Worm (Caenorhabditis elegans) whole organism, L1 larva: ENCODE results near the gene W09D6.1.
"Not testable (repeated sequence)": the region's sequence is repeated elsewhere in the genome, so short reads cannot be mapped to it uniquely, and the experiment has no call there.

Experiments used
- ceh-63 ChIP-seq: fragments of 200-800 bp; sonication (Bioruptor generic); optimal IDR thresholded peaks from 2 replicates; lab custom pipeline; 2018; ENCODE audit warnings: mild to moderate bottlenecking, missing genetic modification characterization, missing compliant biosample characterization
- ceh-82 ChIP-seq, 3 experiments: fragments of 150-350 bp in 1 of 3; sonication (generic microtip) in 2 of 3; optimal IDR thresholded peaks; 2 replicates each; lab custom pipeline; 2014 to 2017; ENCODE audit warnings: missing biosample characterization in 3 of 3, missing genetic modification characterization in 3 of 3
- efl-3 ChIP-seq: fragments of 200-800 bp; sonication (Bioruptor generic); optimal IDR thresholded peaks from 2 replicates; lab custom pipeline; 2018; ENCODE audit warnings: mild to moderate bottlenecking, missing genetic modification characterization, missing compliant biosample characterization
- egl-27 ChIP-seq, 2 experiments: fragments of 150-350 bp in 1 of 2; sonication (generic microtip); optimal IDR thresholded peaks; 3 replicates each; lab custom pipeline; 2017 to 2018; ENCODE audit warnings: missing biosample characterization in 2 of 2, missing genetic modification characterization in 2 of 2, missing genetic modification reagents in 2 of 2
- elt-2 ChIP-seq: sonication (generic microtip); optimal IDR thresholded peaks from 2 replicates; lab custom pipeline; 2016; ENCODE audit warnings: missing genetic modification characterization, mild to moderate bottlenecking, inconsistent platforms, missing compliant biosample characterization, missing genetic modification reagents
- fkh-10 ChIP-seq: sonication (generic microtip); optimal IDR thresholded peaks from 2 replicates; lab custom pipeline; 2017; ENCODE audit warnings: missing biosample characterization, missing genetic modification reagents, missing genetic modification characterization
- jun-1 ChIP-seq: fragments of 150-350 bp; optimal IDR thresholded peaks from 2 replicates; lab custom pipeline; 2014; ENCODE audit warnings: missing biosample characterization, missing genetic modification reagents, missing genetic modification characterization
- nhr-12 ChIP-seq: sonication (generic microtip); optimal IDR thresholded peaks from 2 replicates; lab custom pipeline; 2017; ENCODE audit warnings: missing biosample characterization, missing genetic modification characterization
- nhr-28 ChIP-seq: fragments of 150-350 bp; optimal IDR thresholded peaks from 2 replicates; lab custom pipeline; 2014; ENCODE audit warnings: missing biosample characterization, missing genetic modification characterization
- pqm-1 ChIP-seq: sonication (generic microtip); optimal IDR thresholded peaks from 3 replicates; lab custom pipeline; 2017; ENCODE audit warnings: missing biosample characterization, missing genetic modification characterization
- snpc-4 ChIP-seq: fragments of 150-350 bp; optimal IDR thresholded peaks from 2 replicates; lab custom pipeline; 2014; ENCODE audit warnings: missing biosample characterization, missing genetic modification characterization
- sox-4 ChIP-seq: sonication (generic microtip); optimal IDR thresholded peaks from 2 replicates; lab custom pipeline; 2016; ENCODE audit warnings: missing genetic modification characterization, missing compliant biosample characterization
- zag-1 ChIP-seq: fragments of 150-350 bp; optimal IDR thresholded peaks from 2 replicates; lab custom pipeline; 2014; ENCODE audit warnings: missing biosample characterization, missing genetic modification characterization

- not testable (repeated sequence) for TF ChIP-seq nhr-12 (tag; lab: Kevin White, UChicago); efl-3 (GFP tag; lab: Kevin White, UChicago); fkh-10 (GFP tag; lab: Kevin White, UChicago); nhr-28 (tag; lab: Kevin White, UChicago); ceh-63; snpc-4 (tag; lab: Kevin White, UChicago); ceh-82 (tag; optimal IDR thresholded peaks at IDR 0.05; lab: Kevin White, UChicago); zag-1 (tag; lab: Kevin White, UChicago); egl-27 (tag; optimal IDR thresholded peaks at IDR 0.05; lab: Kevin White, UChicago); pqm-1 (tag; lab: Kevin White, UChicago); jun-1 (tag; lab: Kevin White, UChicago); elt-2 (tag; lab: Kevin White, UChicago); sox-4 (tag; lab: Kevin White, UChicago)
Observed at ce11 chrIII:11118107-11118506, 49.5 kb downstream of the W09D6.1 start.
